Fruit fly (Drosophila melanogaster) whole organism, embryonic: Measurements from ENCODE around the gene Ldsdh1.
A peak's percentile ranks its signal among the peaks of the same experiment; 100 is the strongest.

Experiments used
- CG11504 ChIP-seq: fragments of 200-800 bp; sonication (Bioruptor generic); optimal IDR thresholded peaks from 3 replicates; lab custom pipeline; 2019; ENCODE audit warnings: missing biosample characterization, mild to moderate bottlenecking, missing genetic modification characterization, moderate library complexity
- CG12299 ChIP-seq: fragments of 200-800 bp; sonication (Bioruptor generic); optimal IDR thresholded peaks from 2 replicates; lab custom pipeline; 2018; ENCODE audit warnings: missing biosample characterization, mild to moderate bottlenecking, missing genetic modification characterization
- CG13894 ChIP-seq: fragments of 200-800 bp; sonication (Bioruptor generic); optimal IDR thresholded peaks from 3 replicates; lab custom pipeline; 2018; ENCODE audit warnings: missing biosample characterization, mild to moderate bottlenecking, missing genetic modification characterization, moderate library complexity
- CG16863 ChIP-seq: fragments of 200-800 bp; sonication (Bioruptor generic); optimal IDR thresholded peaks from 3 replicates; lab custom pipeline; 2016; ENCODE audit warnings: missing biosample characterization, missing genetic modification characterization
- CG17829 ChIP-seq: fragments of 200-800 bp; optimal IDR thresholded peaks from 2 replicates; lab custom pipeline; 2019; ENCODE audit warnings: missing biosample characterization, mild to moderate bottlenecking, missing genetic modification characterization, moderate library complexity
- CG1832 ChIP-seq: fragments of 200-800 bp; sonication (Bioruptor generic); optimal IDR thresholded peaks from 2 replicates; lab custom pipeline; 2017; ENCODE audit warnings: missing biosample characterization, mild to moderate bottlenecking, missing genetic modification characterization, inconsistent platforms
- CG18599 ChIP-seq: fragments of 200-800 bp; sonication (Bioruptor generic); optimal IDR thresholded peaks from 3 replicates; lab custom pipeline; 2017; ENCODE audit warnings: missing biosample characterization, missing genetic modification characterization, mild to moderate bottlenecking, moderate library complexity, missing genetic modification reagents
- CG2678 ChIP-seq: fragments of 200-800 bp; sonication (Bioruptor generic); optimal IDR thresholded peaks from 3 replicates; lab custom pipeline; 2019; ENCODE audit warnings: missing biosample characterization, mild to moderate bottlenecking, missing genetic modification characterization, moderate library complexity
- CG34376 ChIP-seq: fragments of 200-800 bp; sonication (Bioruptor generic); optimal IDR thresholded peaks from 2 replicates; lab custom pipeline; 2018; ENCODE audit warnings: missing biosample characterization, mild to moderate bottlenecking, missing genetic modification characterization
- CG4730 ChIP-seq: fragments of 200-800 bp; sonication (Bioruptor generic); IDR thresholded peaks from 2 replicates; pipeline ENCODE4 v1.3.6; 2022; ENCODE audit warnings: missing biosample characterization, missing genetic modification characterization
- CG5180 ChIP-seq: fragments of 200-800 bp; sonication (Bioruptor generic); optimal IDR thresholded peaks from 3 replicates; lab custom pipeline; 2017; ENCODE audit warnings: missing biosample characterization, missing genetic modification characterization, mild to moderate bottlenecking, moderate library complexity, missing genetic modification reagents
- CG6654 ChIP-seq: fragments of 200-800 bp; sonication (Bioruptor generic); optimal IDR thresholded peaks from 2 replicates; lab custom pipeline; 2017; ENCODE audit warnings: missing biosample characterization, mild to moderate bottlenecking, missing genetic modification characterization
- CG6765 ChIP-seq: fragments of 200-800 bp; sonication (Bioruptor generic); optimal IDR thresholded peaks from 3 replicates; lab custom pipeline; 2017; ENCODE audit warnings: missing biosample characterization, mild to moderate bottlenecking, missing genetic modification characterization
- CG7271 ChIP-seq: fragments of 200-800 bp; sonication (Bioruptor generic); optimal IDR thresholded peaks from 2 replicates; lab custom pipeline; 2018; ENCODE audit warnings: missing biosample characterization, mild to moderate bottlenecking, missing genetic modification characterization, moderate library complexity
- CG7745 ChIP-seq: fragments of 200-800 bp; sonication (Bioruptor generic); optimal IDR thresholded peaks from 2 replicates; lab custom pipeline; 2018; ENCODE audit warnings: missing biosample characterization, mild to moderate bottlenecking, missing genetic modification characterization, moderate library complexity
- CG7839 ChIP-seq: fragments of 200-800 bp; sonication (Bioruptor generic); optimal IDR thresholded peaks from 3 replicates; lab custom pipeline; 2018; ENCODE audit warnings: missing biosample characterization, mild to moderate bottlenecking, missing genetic modification characterization, moderate library complexity
- Fer2 ChIP-seq: fragments of 200-800 bp; sonication (Bioruptor generic); optimal IDR thresholded peaks from 2 replicates; lab custom pipeline; 2018; ENCODE audit warnings: missing biosample characterization, mild to moderate bottlenecking, missing genetic modification characterization, moderate library complexity
- Hmx ChIP-seq: fragments of 200-800 bp; sonication (Bioruptor generic); optimal IDR thresholded peaks from 2 replicates; lab custom pipeline; 2016; ENCODE audit warnings: missing biosample characterization, missing genetic modification characterization
- Hr78 ChIP-seq, 2 experiments: fragments of 200-800 bp in 1 of 2; fragments of >200 bp in 1 of 2; sonication (Bioruptor generic) in 1 of 2; optimal IDR thresholded peaks; 2 replicates each; lab custom pipeline; 2017 to 2019; ENCODE audit warnings: missing biosample characterization in 2 of 2, missing genetic modification characterization in 2 of 2, mild to moderate bottlenecking in 1 of 2, moderate library complexity in 1 of 2
- MBD-R2 ChIP-seq: fragments of 200-800 bp; sonication (Bioruptor generic); IDR thresholded peaks from 2 replicates; pipeline ENCODE4 v1.3.6; 2022; ENCODE audit warnings: missing biosample characterization, missing genetic modification characterization
- Med ChIP-seq: fragments of 200-800 bp; sonication (Bioruptor generic); peaks from one replicate; lab custom pipeline; 2016; ENCODE audit warnings: missing biosample characterization, missing genetic modification characterization, mild to moderate bottlenecking, inconsistent platforms, moderate library complexity
- NfI ChIP-seq: fragments of 200-800 bp; sonication (Bioruptor generic); optimal IDR thresholded peaks from 3 replicates; lab custom pipeline; 2018; ENCODE audit warnings: missing biosample characterization, mild to moderate bottlenecking, missing genetic modification characterization, moderate library complexity
- Opbp ChIP-seq: fragments of 200-800 bp; sonication (Bioruptor generic); IDR thresholded peaks from 3 replicates; pipeline ENCODE4 v1.3.6; 2022; ENCODE audit warnings: missing biosample characterization, missing genetic modification characterization; ENCODE audit not compliant: partially characterized antibody
- Pdp1 ChIP-seq, 2 experiments: fragments of 200-800 bp; sonication (Bioruptor generic); optimal IDR thresholded peaks; 3 replicates each; lab custom pipeline; 2016; ENCODE audit warnings: missing biosample characterization in 2 of 2, missing genetic modification characterization in 2 of 2, mild to moderate bottlenecking in 1 of 2, moderate library complexity in 1 of 2
- Sox102F ChIP-seq: fragments of 200-800 bp; sonication (Bioruptor generic); optimal IDR thresholded peaks from 2 replicates; lab custom pipeline; 2018; ENCODE audit warnings: missing biosample characterization, mild to moderate bottlenecking, missing genetic modification characterization, moderate library complexity
- Stat92E ChIP-seq, 3 experiments: fragments of >200 bp in 2 of 3; fragments of 200-800 bp in 1 of 3; sonication (Bioruptor generic) in 1 of 3; optimal IDR thresholded peaks; 2 replicates each; lab custom pipeline; 2017 to 2019; ENCODE audit warnings: missing biosample characterization in 3 of 3, missing genetic modification characterization in 3 of 3, mild to moderate bottlenecking in 1 of 3, moderate library complexity in 1 of 3
- Xrp1 ChIP-seq: fragments of 200-800 bp; sonication (Bioruptor generic); IDR thresholded peaks from 2 replicates; pipeline ENCODE4 v1.3.6; 2022; ENCODE audit warnings: missing biosample characterization, missing genetic modification characterization
- ab ChIP-seq: fragments of 200-800 bp; sonication (Bioruptor generic); optimal IDR thresholded peaks from 2 replicates; lab custom pipeline; 2016; ENCODE audit warnings: missing biosample characterization, missing genetic modification characterization
- ash1 ChIP-seq: fragments of 200-800 bp; sonication (Bioruptor generic); optimal IDR thresholded peaks from 2 replicates; lab custom pipeline; 2018; ENCODE audit warnings: missing biosample characterization, mild to moderate bottlenecking, missing genetic modification characterization
- bigmax ChIP-seq: fragments of 200-800 bp; sonication (Bioruptor generic); optimal IDR thresholded peaks from 2 replicates; lab custom pipeline; 2018; ENCODE audit warnings: missing biosample characterization, mild to moderate bottlenecking, missing genetic modification characterization
- bsh ChIP-seq, 2 experiments: fragments of 200-800 bp; sonication (Bioruptor generic); optimal IDR thresholded peaks; 2 replicates each; lab custom pipeline; 2017 to 2018; ENCODE audit warnings: mild to moderate bottlenecking in 2 of 2, missing biosample characterization in 2 of 2, missing genetic modification characterization in 2 of 2, moderate library complexity in 1 of 2
- cg ChIP-seq: fragments of 200-800 bp; sonication (Bioruptor generic); optimal IDR thresholded peaks from 3 replicates; lab custom pipeline; 2019; ENCODE audit warnings: missing biosample characterization, mild to moderate bottlenecking, missing genetic modification characterization, moderate library complexity
- chinmo ChIP-seq: fragments of 200-800 bp; sonication (Bioruptor generic); IDR thresholded peaks from 4 replicates; pipeline ENCODE4 v1.3.6; 2022; ENCODE audit warnings: missing biosample characterization, missing genetic modification characterization; ENCODE audit not compliant: partially characterized antibody
- croc ChIP-seq: fragments of 200-800 bp; sonication (Bioruptor generic); conservative IDR thresholded peaks from 3 replicates; pipeline ENCODE4 v1.3.6; 2022; ENCODE audit warnings: missing biosample characterization, missing genetic modification characterization
- cwo ChIP-seq: fragments of 200-800 bp; sonication (Bioruptor generic); optimal IDR thresholded peaks from 3 replicates; lab custom pipeline; 2017; ENCODE audit warnings: missing biosample characterization, missing genetic modification characterization, mild to moderate bottlenecking, moderate library complexity, missing genetic modification reagents
- fru ChIP-seq: fragments of >200 bp; optimal IDR thresholded peaks from 2 replicates; lab custom pipeline; 2017
- grn ChIP-seq: fragments of 200-800 bp; sonication (Bioruptor generic); optimal IDR thresholded peaks from 3 replicates; lab custom pipeline; 2017; ENCODE audit warnings: missing biosample characterization, missing genetic modification characterization
- insv ChIP-seq, 2 experiments: fragments of 200-800 bp; sonication (Bioruptor generic); optimal IDR thresholded peaks; 3 replicates each; lab custom pipeline; 2016 to 2018; ENCODE audit warnings: missing biosample characterization in 2 of 2, missing genetic modification characterization in 2 of 2
- jing ChIP-seq: fragments of 200-800 bp; sonication (Bioruptor generic); optimal IDR thresholded peaks from 2 replicates; lab custom pipeline; 2018; ENCODE audit warnings: missing biosample characterization, mild to moderate bottlenecking, missing genetic modification characterization
- kah ChIP-seq: fragments of 200-800 bp; sonication (Bioruptor generic); optimal IDR thresholded peaks from 2 replicates; lab custom pipeline; 2018; ENCODE audit warnings: missing biosample characterization, mild to moderate bottlenecking, missing genetic modification characterization
- ken ChIP-seq: fragments of 200-800 bp; sonication (Bioruptor generic); IDR thresholded peaks from 3 replicates; pipeline ENCODE4 v1.3.6; 2022; ENCODE audit warnings: missing biosample characterization, missing genetic modification characterization
- lab ChIP-seq: fragments of 200-800 bp; sonication (Bioruptor generic); optimal IDR thresholded peaks from 3 replicates; lab custom pipeline; 2017; ENCODE audit warnings: missing biosample characterization, missing genetic modification characterization, mild to moderate bottlenecking, moderate library complexity, missing genetic modification reagents
- mirr ChIP-seq: fragments of 200-800 bp; sonication (Bioruptor generic); optimal IDR thresholded peaks from 3 replicates; lab custom pipeline; 2018; ENCODE audit warnings: missing biosample characterization, mild to moderate bottlenecking, missing genetic modification characterization
- pnt ChIP-seq: fragments of 200-800 bp; sonication (Bioruptor generic); optimal IDR thresholded peaks from 3 replicates; lab custom pipeline; 2016; ENCODE audit warnings: missing biosample characterization, missing genetic modification characterization
- so ChIP-seq: fragments of 200-800 bp; sonication (Bioruptor generic); IDR thresholded peaks from 3 replicates; pipeline ENCODE4 v1.3.6; 2022; ENCODE audit warnings: missing biosample characterization, missing genetic modification characterization
- tx ChIP-seq: fragments of 200-800 bp; sonication (Bioruptor generic); optimal IDR thresholded peaks from 2 replicates; lab custom pipeline; 2016; ENCODE audit warnings: missing biosample characterization, missing genetic modification characterization
- z ChIP-seq: fragments of 200-800 bp; sonication (Bioruptor generic); IDR thresholded peaks from 3 replicates; pipeline ENCODE4 v1.3.6; 2022; ENCODE audit warnings: missing biosample characterization, missing genetic modification characterization
- zf30C ChIP-seq: fragments of 200-800 bp; sonication (Bioruptor generic); optimal IDR thresholded peaks from 3 replicates; lab custom pipeline; 2018; ENCODE audit warnings: missing biosample characterization, mild to moderate bottlenecking, missing genetic modification characterization

Gene Ldsdh1

dm6 chrX:8106281-8107050 lies 25.1 kb upstream of the Ldsdh1 start (continued):
- TF ChIP-seq CG4730 (GFP tag; lab: Robert Waterston, UW) (no peak), CG6654 (no peak), CG34376 (GFP tag; lab: Kevin White, UChicago) (peak; percentile 70), CG7271 (tag; lab: Kevin White, UChicago) (no peak), CG5180 (GFP tag; lab: Kevin White, UChicago) (peak; percentile 67), Med (GFP tag; lab: Kevin White, UChicago) (peak; percentile 32), grn (GFP tag; lab: Kevin White, UChicago) (peak; percentile 89), tx (GFP tag; lab: Kevin White, UChicago) (no peak), chinmo (GFP tag; lab: Robert Waterston, UW) (0 out of 4 replicates have a peak, but pooled peaks have one; percentile 14), ken (GFP tag; lab: Robert Waterston, UW) (no peak), Sox102F (GFP tag; lab: Kevin White, UChicago) (no peak), bsh (GFP tag; optimal IDR thresholded peaks at IDR 0.05; lab: Kevin White, UChicago) (peak in 1 of 2 experiments; percentile 9), Pdp1 (GFP tag; optimal IDR thresholded peaks at IDR 0.05; lab: Kevin White, UChicago) (peak in 1 of 2 experiments; percentile 50), Fer2 (no peak), CG17829 (no peak), z (peak; percentile 80), CG2678 (tag; lab: Kevin White, UChicago) (no peak), NfI (GFP tag; lab: Kevin White, UChicago) (no peak), lab (peak; percentile 34), kah (GFP tag; lab: Kevin White, UChicago) (peak; percentile 31), jing (GFP tag; lab: Kevin White, UChicago) (no peak), Opbp (GFP tag; lab: Robert Waterston, UW) (no peak), cwo (GFP tag; lab: Kevin White, UChicago) (peak; percentile 12), CG13894 (tag; lab: Kevin White, UChicago) (no peak), cg (peak; percentile 35), CG6765 (GFP tag; lab: Kevin White, UChicago) (no peak), Stat92E (GFP tag; optimal IDR thresholded peaks at IDR 0.05; lab: Kevin White, UChicago) (no peak), ash1 (GFP tag; lab: Kevin White, UChicago) (no peak), CG1832 (GFP tag; lab: Kevin White, UChicago) (no peak), croc (no peak), CG7839 (tag; lab: Kevin White, UChicago) (no peak), bigmax (GFP tag; lab: Kevin White, UChicago) (no peak), ab (GFP tag; lab: Kevin White, UChicago) (no peak), Hr78 (GFP tag; optimal IDR thresholded peaks at IDR 0.05; lab: Kevin White, UChicago) (peak in 1 of 2 experiments; percentile 53), CG11504 (tag; lab: Kevin White, UChicago) (no peak), Hmx (GFP tag; lab: Kevin White, UChicago) (no peak), Xrp1 (GFP tag; lab: Robert Waterston, UW) (0 out of 2 replicates have a peak, but pooled peaks have one; percentile 7), so (GFP tag; lab: Robert Waterston, UW) (no peak), mirr (GFP tag; lab: Kevin White, UChicago) (peak; percentile 73), pnt (GFP tag; lab: Kevin White, UChicago) (no peak), insv (GFP tag; optimal IDR thresholded peaks at IDR 0.05; lab: Kevin White, UChicago) (no peak), CG16863 (no peak), MBD-R2 (GFP tag; lab: Robert Waterston, UW) (no peak), CG18599 (GFP tag; lab: Kevin White, UChicago) (no peak), CG12299 (tag; lab: Kevin White, UChicago) (no peak), zf30C (no peak), fru (no peak), CG7745 (tag; lab: Kevin White, UChicago) (peak; percentile 95)
